Worm (Caenorhabditis elegans): Measurements from ENCODE around the gene Y113G7A.13.

ce11 chrV:20120623-20121165, 27.3 kb upstream of the Y113G7A.13 start, which contains the start of gene ncx-1:
- TF ChIP-seq hmg-4 (GFP tag; optimal IDR thresholded peaks at IDR 0.05) (no peak), ama-1 (optimal IDR thresholded peaks at IDR 0.05) (no peak)
